Fruit fly (Drosophila melanogaster) whole organism, embryonic: ENCODE results near the gene ppk.

Experiments
- ATbp ChIP-seq: fragments of 200-800 bp; sonication (Bioruptor generic); optimal IDR thresholded peaks from 2 replicates; lab custom pipeline; 2017; ENCODE audit warnings: missing biosample characterization, mild to moderate bottlenecking, missing genetic modification characterization, missing genetic modification reagents
- Asciz ChIP-seq: fragments of 200-800 bp; sonication (Bioruptor generic); optimal IDR thresholded peaks from 2 replicates; lab custom pipeline; 2017; ENCODE audit warnings: missing biosample characterization, mild to moderate bottlenecking, missing genetic modification characterization, missing genetic modification reagents
- CG10209 ChIP-seq: fragments of 200-800 bp; sonication (Bioruptor generic); optimal IDR thresholded peaks from 3 replicates; lab custom pipeline; 2017; ENCODE audit warnings: missing biosample characterization, mild to moderate bottlenecking, missing genetic modification characterization, missing genetic modification reagents
- CG10431 ChIP-seq: fragments of 200-800 bp; sonication (Bioruptor generic); optimal IDR thresholded peaks from 3 replicates; lab custom pipeline; 2018; ENCODE audit warnings: missing biosample characterization, mild to moderate bottlenecking, missing genetic modification characterization
- CG10654 ChIP-seq: fragments of 200-800 bp; sonication (Bioruptor generic); optimal IDR thresholded peaks from 2 replicates; lab custom pipeline; 2016; ENCODE audit warnings: missing biosample characterization, missing genetic modification characterization
- CG11504 ChIP-seq: fragments of 200-800 bp; sonication (Bioruptor generic); optimal IDR thresholded peaks from 3 replicates; lab custom pipeline; 2019; ENCODE audit warnings: missing biosample characterization, mild to moderate bottlenecking, missing genetic modification characterization, moderate library complexity
- CG11695 ChIP-seq: fragments of 200-800 bp; sonication (Bioruptor generic); IDR thresholded peaks from 3 replicates; pipeline ENCODE4 v1.3.6; 2022; ENCODE audit warnings: missing biosample characterization, missing genetic modification characterization
- CG14860 ChIP-seq: fragments of 200-800 bp; sonication (Bioruptor generic); IDR thresholded peaks from 3 replicates; pipeline ENCODE4 v1.3.6; 2022; ENCODE audit warnings: missing biosample characterization, missing genetic modification characterization; ENCODE audit not compliant: partially characterized antibody
- CG15514 ChIP-seq: fragments of 200-800 bp; sonication (Bioruptor generic); optimal IDR thresholded peaks from 3 replicates; lab custom pipeline; 2017; ENCODE audit warnings: missing biosample characterization, missing genetic modification characterization, mild to moderate bottlenecking, moderate library complexity, missing genetic modification reagents
- CG17568 ChIP-seq: fragments of 200-800 bp; sonication (Bioruptor generic); optimal IDR thresholded peaks from 2 replicates; lab custom pipeline; 2018; ENCODE audit warnings: missing biosample characterization, mild to moderate bottlenecking, missing genetic modification characterization, moderate library complexity
- CG18262 ChIP-seq: fragments of 200-800 bp; optimal IDR thresholded peaks from 3 replicates; lab custom pipeline; 2019; ENCODE audit warnings: missing biosample characterization, mild to moderate bottlenecking, missing genetic modification characterization, moderate library complexity
- CG18599 ChIP-seq: fragments of 200-800 bp; sonication (Bioruptor generic); optimal IDR thresholded peaks from 3 replicates; lab custom pipeline; 2017; ENCODE audit warnings: missing biosample characterization, missing genetic modification characterization, mild to moderate bottlenecking, moderate library complexity, missing genetic modification reagents
- CG2712 ChIP-seq: fragments of 200-800 bp; optimal IDR thresholded peaks from 3 replicates; lab custom pipeline; 2019; ENCODE audit warnings: missing biosample characterization, mild to moderate bottlenecking, missing genetic modification characterization, moderate library complexity
- CG4404 ChIP-seq: fragments of 200-800 bp; sonication (Bioruptor generic); IDR thresholded peaks from 2 replicates; pipeline ENCODE4 v1.3.6; 2022; ENCODE audit warnings: missing biosample characterization, missing genetic modification characterization
- CG6654 ChIP-seq: fragments of 200-800 bp; sonication (Bioruptor generic); optimal IDR thresholded peaks from 2 replicates; lab custom pipeline; 2017; ENCODE audit warnings: missing biosample characterization, mild to moderate bottlenecking, missing genetic modification characterization
- CG6854 ChIP-seq: fragments of 200-800 bp; sonication (Bioruptor generic); optimal IDR thresholded peaks from 3 replicates; lab custom pipeline; 2017; ENCODE audit warnings: missing biosample characterization, mild to moderate bottlenecking, missing genetic modification characterization
- CG8281 ChIP-seq: fragments of 200-800 bp; sonication (Bioruptor generic); optimal IDR thresholded peaks from 2 replicates; lab custom pipeline; 2018; ENCODE audit warnings: missing biosample characterization, mild to moderate bottlenecking, missing genetic modification characterization, moderate library complexity
- Drgx ChIP-seq: fragments of 200-800 bp; sonication (Bioruptor generic); IDR thresholded peaks from 2 replicates; pipeline ENCODE4 v1.3.6; 2022; ENCODE audit warnings: missing biosample characterization, missing genetic modification characterization
- Eip74EF ChIP-seq, 2 experiments: fragments of 200-800 bp in 1 of 2; fragments of >200 bp in 1 of 2; sonication (Bioruptor generic) in 1 of 2; optimal IDR thresholded peaks; 2 replicates each; lab custom pipeline; 2017 to 2019; ENCODE audit warnings: missing biosample characterization in 2 of 2, missing genetic modification characterization in 2 of 2, mild to moderate bottlenecking in 1 of 2, moderate library complexity in 1 of 2
- Ets97D ChIP-seq: fragments of 200-800 bp; sonication (Bioruptor generic); optimal IDR thresholded peaks from 3 replicates; lab custom pipeline; 2016; ENCODE audit warnings: missing biosample characterization, missing genetic modification characterization
- Fer1 ChIP-seq: fragments of 200-800 bp; sonication (Bioruptor generic); optimal IDR thresholded peaks from 2 replicates; lab custom pipeline; 2017; ENCODE audit warnings: missing biosample characterization, mild to moderate bottlenecking, missing genetic modification characterization
- Hr51 ChIP-seq, 2 experiments: fragments of 200-800 bp; sonication (Bioruptor generic); optimal IDR thresholded peaks; 2 replicates in 1 of 2; 3 replicates in 1 of 2; lab custom pipeline; 2016 to 2018; ENCODE audit warnings: missing biosample characterization in 2 of 2, missing genetic modification characterization in 2 of 2, mild to moderate bottlenecking in 1 of 2, moderate library complexity in 1 of 2
- Hr78 ChIP-seq, 2 experiments: fragments of 200-800 bp in 1 of 2; fragments of >200 bp in 1 of 2; sonication (Bioruptor generic) in 1 of 2; optimal IDR thresholded peaks; 2 replicates each; lab custom pipeline; 2017 to 2019; ENCODE audit warnings: missing biosample characterization in 2 of 2, missing genetic modification characterization in 2 of 2, mild to moderate bottlenecking in 1 of 2, moderate library complexity in 1 of 2
- Optix ChIP-seq: fragments of 200-800 bp; sonication (Bioruptor generic); IDR thresholded peaks from 3 replicates; pipeline ENCODE4 v1.3.6; 2022; ENCODE audit warnings: missing biosample characterization, missing genetic modification characterization
- Sry-β ChIP-seq: fragments of 200-800 bp; sonication (Bioruptor generic); optimal IDR thresholded peaks from 2 replicates; lab custom pipeline; 2018; ENCODE audit warnings: missing biosample characterization, mild to moderate bottlenecking, missing genetic modification characterization, moderate library complexity
- Stat92E ChIP-seq, 3 experiments: fragments of >200 bp in 2 of 3; fragments of 200-800 bp in 1 of 3; sonication (Bioruptor generic) in 1 of 3; optimal IDR thresholded peaks; 2 replicates each; lab custom pipeline; 2017 to 2019; ENCODE audit warnings: missing biosample characterization in 3 of 3, missing genetic modification characterization in 3 of 3, mild to moderate bottlenecking in 1 of 3, moderate library complexity in 1 of 3
- Xrp1 ChIP-seq: fragments of 200-800 bp; sonication (Bioruptor generic); IDR thresholded peaks from 2 replicates; pipeline ENCODE4 v1.3.6; 2022; ENCODE audit warnings: missing biosample characterization, missing genetic modification characterization
- bowl ChIP-seq: fragments of 200-800 bp; sonication (Bioruptor generic); IDR thresholded peaks from 2 replicates; pipeline ENCODE4 v1.3.6; 2022; ENCODE audit warnings: missing biosample characterization, missing genetic modification characterization
- cad ChIP-seq: fragments of >200 bp; optimal IDR thresholded peaks from 2 replicates; lab custom pipeline; 2017; ENCODE audit warnings: missing biosample characterization, missing genetic modification characterization
- chinmo ChIP-seq: fragments of 200-800 bp; sonication (Bioruptor generic); IDR thresholded peaks from 4 replicates; pipeline ENCODE4 v1.3.6; 2022; ENCODE audit warnings: missing biosample characterization, missing genetic modification characterization; ENCODE audit not compliant: partially characterized antibody
- cwo ChIP-seq: fragments of 200-800 bp; sonication (Bioruptor generic); optimal IDR thresholded peaks from 3 replicates; lab custom pipeline; 2017; ENCODE audit warnings: missing biosample characterization, missing genetic modification characterization, mild to moderate bottlenecking, moderate library complexity, missing genetic modification reagents
- fd3F ChIP-seq: fragments of 200-800 bp; sonication (Bioruptor generic); optimal IDR thresholded peaks from 2 replicates; lab custom pipeline; 2018; ENCODE audit warnings: missing biosample characterization, mild to moderate bottlenecking, missing genetic modification characterization, moderate library complexity
- gfzf ChIP-seq: fragments of 200-800 bp; sonication (Bioruptor generic); optimal IDR thresholded peaks from 2 replicates; lab custom pipeline; 2016; ENCODE audit warnings: missing biosample characterization, mild to moderate bottlenecking, missing genetic modification characterization, moderate library complexity
- grn ChIP-seq: fragments of 200-800 bp; sonication (Bioruptor generic); optimal IDR thresholded peaks from 3 replicates; lab custom pipeline; 2017; ENCODE audit warnings: missing biosample characterization, missing genetic modification characterization
- hkb ChIP-seq, 2 experiments: fragments of 200-800 bp in 1 of 2; fragments of >200 bp in 1 of 2; sonication (Bioruptor generic) in 1 of 2; IDR thresholded peaks in 1 of 2; optimal IDR thresholded peaks in 1 of 2; 2 replicates each; pipeline versions ENCODE4 v1.3.6 to Lab custom; 2017 to 2022; ENCODE audit warnings: missing biosample characterization in 1 of 2, missing genetic modification characterization in 1 of 2
- kni ChIP-seq: fragments of 200-800 bp; sonication (Bioruptor generic); optimal IDR thresholded peaks from 3 replicates; lab custom pipeline; 2017; ENCODE audit warnings: mild to moderate bottlenecking, missing biosample characterization, missing genetic modification reagents, missing genetic modification characterization
- lab ChIP-seq: fragments of 200-800 bp; sonication (Bioruptor generic); optimal IDR thresholded peaks from 3 replicates; lab custom pipeline; 2017; ENCODE audit warnings: missing biosample characterization, missing genetic modification characterization, mild to moderate bottlenecking, moderate library complexity, missing genetic modification reagents
- lov ChIP-seq, 2 experiments: fragments of 200-800 bp in 1 of 2; fragments of >200 bp in 1 of 2; sonication (Bioruptor generic) in 1 of 2; IDR thresholded peaks in 1 of 2; optimal IDR thresholded peaks in 1 of 2; 2 replicates in 1 of 2; 3 replicates in 1 of 2; pipeline versions ENCODE4 v1.3.6 to Lab custom; 2017 to 2022; ENCODE audit warnings: missing biosample characterization in 1 of 2, missing genetic modification characterization in 1 of 2
- otp ChIP-seq: fragments of 200-800 bp; sonication (Bioruptor generic); IDR thresholded peaks from 3 replicates; pipeline ENCODE4, ENCODE4 v1.3.6; 2022; ENCODE audit warnings: missing biosample characterization, missing genetic modification characterization
- run ChIP-seq: fragments of 200-800 bp; sonication (Bioruptor generic); optimal IDR thresholded peaks from 3 replicates; lab custom pipeline; 2018; ENCODE audit warnings: missing biosample characterization, mild to moderate bottlenecking, missing genetic modification characterization
- slp2 ChIP-seq: fragments of 200-800 bp; sonication (Bioruptor generic); optimal IDR thresholded peaks from 2 replicates; lab custom pipeline; 2016; ENCODE audit warnings: missing biosample characterization, missing genetic modification characterization
- sug ChIP-seq: fragments of 200-800 bp; optimal IDR thresholded peaks from 2 replicates; lab custom pipeline; 2019; ENCODE audit warnings: missing biosample characterization, mild to moderate bottlenecking, missing genetic modification characterization, moderate library complexity
- tll ChIP-seq, 2 experiments: fragments of 200-800 bp in 1 of 2; fragments of >200 bp in 1 of 2; sonication (Bioruptor generic) in 1 of 2; optimal IDR thresholded peaks; 2 replicates each; lab custom pipeline; 2017 to 2019; ENCODE audit warnings: missing biosample characterization in 2 of 2, missing genetic modification characterization in 2 of 2, mild to moderate bottlenecking in 1 of 2, moderate library complexity in 1 of 2
- toy ChIP-seq: fragments of 200-800 bp; sonication (Bioruptor generic); IDR thresholded peaks from 2 replicates; pipeline ENCODE4 v1.3.6; 2022; ENCODE audit warnings: missing biosample characterization, missing genetic modification characterization
- vfl ChIP-seq: fragments of 200-800 bp; sonication (Bioruptor generic); optimal IDR thresholded peaks from 2 replicates; lab custom pipeline; 2016; ENCODE audit warnings: missing biosample characterization, missing genetic modification characterization
- vvl ChIP-seq: fragments of 200-800 bp; sonication (Bioruptor generic); IDR thresholded peaks from 2 replicates; pipeline ENCODE4 v1.3.6; 2022; ENCODE audit warnings: missing biosample characterization, missing genetic modification characterization
- zf30C ChIP-seq: fragments of 200-800 bp; sonication (Bioruptor generic); optimal IDR thresholded peaks from 3 replicates; lab custom pipeline; 2018; ENCODE audit warnings: missing biosample characterization, mild to moderate bottlenecking, missing genetic modification characterization

The ppk gene

DNA sequence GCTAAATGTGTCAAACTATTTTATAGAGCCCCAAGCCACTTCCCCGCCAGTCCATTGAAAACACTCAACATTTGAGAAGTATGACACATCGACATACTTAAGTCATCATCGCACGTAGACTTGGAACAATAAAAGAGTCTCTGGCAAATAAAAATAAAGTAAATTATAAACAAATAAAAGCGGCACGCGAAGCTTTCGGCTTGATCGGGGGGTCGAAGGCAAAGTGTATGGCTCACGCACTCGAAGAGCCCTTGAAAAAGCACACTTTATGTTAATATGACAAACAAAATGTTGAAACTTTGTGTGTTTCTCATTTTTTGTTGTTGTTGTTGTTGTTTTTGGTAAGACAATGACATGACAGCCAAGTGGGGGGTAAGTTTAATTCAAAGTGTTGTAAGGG, 15.3 kb upstream of the ppk start (continued):
- TF ChIP-seq Eip74EF (GFP tag; optimal IDR thresholded peaks at IDR 0.05; lab: Kevin White, UChicago) (peak in 1 of 2 experiments; percentile 41), run (no peak), zf30C (no peak), CG6854 (GFP tag; lab: Kevin White, UChicago) (no peak), hkb (optimal IDR thresholded peaks at IDR 0.05; lab: Kevin White, UChicago) (no peak), hkb (GFP tag; IDR thresholded peaks at IDR 0.05; lab: Robert Waterston, UW) (0 out of 2 replicates have a peak, but pooled peaks have one; percentile 27), lov (optimal IDR thresholded peaks at IDR 0.05; lab: Kevin White, UChicago) (no peak), lov (GFP tag; IDR thresholded peaks at IDR 0.05; lab: Robert Waterston, UW) (0 out of 3 replicates have a peak, but pooled peaks have one; percentile 48), cwo (GFP tag; lab: Kevin White, UChicago) (no peak), CG2712 (tag; lab: Kevin White, UChicago) (peak; percentile 2), CG8281 (peak; percentile 16), sug (peak; percentile 61), CG17568 (GFP tag; lab: Kevin White, UChicago) (peak; percentile 53), Sry-β (no peak), cad (GFP tag; lab: Kevin White, UChicago) (no peak), fd3F (GFP tag; lab: Kevin White, UChicago) (peak; percentile 14), gfzf (no peak), Asciz (peak; percentile 2), CG10654 (GFP tag; lab: Kevin White, UChicago) (no peak), CG4404 (GFP tag; lab: Robert Waterston, UW) (no peak), CG11695 (GFP tag; lab: Robert Waterston, UW) (0 out of 3 replicates have a peak, but pooled peaks have one; percentile 25), Hr78 (GFP tag; optimal IDR thresholded peaks at IDR 0.05; lab: Kevin White, UChicago) (peak in 1 of 2 experiments; percentile 62), Drgx (no peak), CG10209 (GFP tag; lab: Kevin White, UChicago) (no peak), lab (peak; percentile 61), vvl (peak; percentile 33; the same call in 1 of the 2 replicates), Fer1 (GFP tag; lab: Kevin White, UChicago) (peak; percentile 17), kni (GFP tag; lab: Kevin White, UChicago) (peak; percentile 16), tll (GFP tag; optimal IDR thresholded peaks at IDR 0.05; lab: Kevin White, UChicago) (no peak), Stat92E (GFP tag; optimal IDR thresholded peaks at IDR 0.05; lab: Kevin White, UChicago) (peak in 1 of 3 experiments; percentile 35), otp (GFP tag; lab: Robert Waterston, UW) (0 out of 3 replicates have a peak, but pooled peaks have one; percentile 5), CG15514 (peak; percentile 33), vfl (GFP tag; lab: Kevin White, UChicago) (no peak), CG18262 (tag; lab: Kevin White, UChicago) (no peak), slp2 (GFP tag; lab: Kevin White, UChicago) (no peak), grn (no peak), Ets97D (GFP tag; lab: Kevin White, UChicago) (no peak), CG6654 (no peak), Xrp1 (peak; percentile 18; the same call in 1 of the 2 replicates), CG10431 (GFP tag; lab: Kevin White, UChicago) (no peak), CG18599 (peak; percentile 40), CG14860 (GFP tag; lab: Robert Waterston, UW) (no peak), Optix (GFP tag; lab: Robert Waterston, UW) (no peak), CG11504 (tag; lab: Kevin White, UChicago) (no peak), bowl (GFP tag; lab: Robert Waterston, UW) (no peak), Hr51 (GFP tag; optimal IDR thresholded peaks at IDR 0.05; lab: Kevin White, UChicago) (no peak), toy (GFP tag; lab: Robert Waterston, UW) (no peak), ATbp (GFP tag; lab: Kevin White, UChicago) (no peak), chinmo (0 out of 4 replicates have a peak, but pooled peaks have one; percentile 75)
